Worm (Caenorhabditis elegans): ENCODE results near the gene fbxl-5.

DNA sequence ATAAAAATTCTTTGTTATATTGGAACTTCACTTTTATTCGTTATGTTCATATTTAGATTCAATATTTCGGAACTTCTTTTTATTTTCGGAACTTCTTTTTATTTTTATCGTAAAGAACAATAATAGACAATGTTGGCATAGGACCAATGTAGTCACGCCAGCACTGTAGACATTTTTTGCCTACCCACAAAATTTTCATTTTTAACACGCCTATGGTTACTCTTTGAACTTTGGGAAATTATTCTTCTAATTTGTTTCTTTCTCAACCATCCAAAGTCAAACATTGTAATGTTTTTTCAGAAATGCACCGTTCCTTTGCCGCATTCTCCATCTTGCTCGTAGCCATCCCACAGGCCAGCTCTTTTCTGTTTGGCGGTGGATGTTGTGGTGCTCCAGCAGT is 42.4 kb downstream of the fbxl-5 start, which contains the start of gene C26F1.1:
- TF ChIP-seq fkh-10 (GFP tag; optimal IDR thresholded peaks at IDR 0.05): no peak
- TF ChIP-seq ztf-11 (tag; optimal IDR thresholded peaks at IDR 0.05): no peak
- no peak for TF ChIP-seq nhr-28 (tag; optimal IDR thresholded peaks at IDR 0.05)
- TF ChIP-seq snpc-4 (tag; optimal IDR thresholded peaks at IDR 0.05): no peak
- no peak for TF ChIP-seq nhr-77 (tag; optimal IDR thresholded peaks at IDR 0.05)
- no peak for TF ChIP-seq pqm-1 (tag; optimal IDR thresholded peaks at IDR 0.05)
- no peak for TF ChIP-seq nhr-20 (tag; optimal IDR thresholded peaks at IDR 0.05)

Measured in whole organism, L1 larva.